Worm (Caenorhabditis elegans): ENCODE measurements around the gene irld-63.

ce11 chrII:2930499-2930898 is at the start of gene irld-63, which contains the start of gene irld-64:
- TF ChIP-seq hmbx-1 (tag; optimal IDR thresholded peaks at IDR 0.05) (no peak), pes-1 (GFP tag; IDR thresholded peaks at IDR 0.05) (no peak)
